Fruit fly (Drosophila melanogaster): Measurements from ENCODE around the gene rudhira.

rudhira gene

dm6 chrX:11798522-11798921 lies 18.2 kb upstream of the rudhira start:
- no peak for TF ChIP-seq cnc (optimal IDR thresholded peaks at IDR 0.05)
- TF ChIP-seq kay (GFP tag; ENCODE audit: borderline replicate concordance) = peak; percentile 60
- no peak for TF ChIP-seq CG11617 (GFP tag; optimal IDR thresholded peaks at IDR 0.05)
- no peak for TF ChIP-seq CG7101 (tag; optimal IDR thresholded peaks at IDR 0.05)
- no peak for TF ChIP-seq CG33017 (tag; optimal IDR thresholded peaks at IDR 0.05)

DNA sequence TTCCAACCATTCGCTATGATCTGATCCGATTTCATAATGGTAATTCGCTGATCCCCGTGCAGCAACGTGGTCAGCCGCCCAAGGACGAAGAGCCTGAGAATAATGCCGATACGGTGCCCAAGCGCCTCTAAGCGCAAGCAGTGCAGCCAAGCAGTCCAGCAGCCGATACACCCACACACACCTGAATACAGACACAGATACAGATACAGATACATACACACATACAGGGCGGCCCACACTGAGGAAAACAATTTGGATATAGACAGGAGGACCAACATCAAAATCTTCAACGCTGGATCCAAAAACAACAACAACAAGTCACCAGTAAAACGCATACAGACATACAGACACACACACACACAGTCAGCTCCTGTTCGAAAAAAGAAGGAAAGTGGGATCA lies 16.8 kb upstream of the rudhira start:
- no peak for TF ChIP-seq Mnt (GFP tag; optimal IDR thresholded peaks at IDR 0.05)
- no peak for TF ChIP-seq CG1620 (GFP tag; optimal IDR thresholded peaks at IDR 0.05)
- TF ChIP-seq Hr96 (GFP tag; optimal IDR thresholded peaks at IDR 0.05) = no peak
- no peak for TF ChIP-seq pad (GFP tag; optimal IDR thresholded peaks at IDR 0.05)
- no peak for TF ChIP-seq Crg-1 (GFP tag; optimal IDR thresholded peaks at IDR 0.05)
- no peak for TF ChIP-seq cic (GFP tag; optimal IDR thresholded peaks at IDR 0.05)
- no peak for TF ChIP-seq toe (GFP tag; optimal IDR thresholded peaks at IDR 0.05)
- TF ChIP-seq tj (GFP tag; optimal IDR thresholded peaks at IDR 0.05) = no peak
- TF ChIP-seq CG5204 (GFP tag; optimal IDR thresholded peaks at IDR 0.05) = no peak

DNA sequence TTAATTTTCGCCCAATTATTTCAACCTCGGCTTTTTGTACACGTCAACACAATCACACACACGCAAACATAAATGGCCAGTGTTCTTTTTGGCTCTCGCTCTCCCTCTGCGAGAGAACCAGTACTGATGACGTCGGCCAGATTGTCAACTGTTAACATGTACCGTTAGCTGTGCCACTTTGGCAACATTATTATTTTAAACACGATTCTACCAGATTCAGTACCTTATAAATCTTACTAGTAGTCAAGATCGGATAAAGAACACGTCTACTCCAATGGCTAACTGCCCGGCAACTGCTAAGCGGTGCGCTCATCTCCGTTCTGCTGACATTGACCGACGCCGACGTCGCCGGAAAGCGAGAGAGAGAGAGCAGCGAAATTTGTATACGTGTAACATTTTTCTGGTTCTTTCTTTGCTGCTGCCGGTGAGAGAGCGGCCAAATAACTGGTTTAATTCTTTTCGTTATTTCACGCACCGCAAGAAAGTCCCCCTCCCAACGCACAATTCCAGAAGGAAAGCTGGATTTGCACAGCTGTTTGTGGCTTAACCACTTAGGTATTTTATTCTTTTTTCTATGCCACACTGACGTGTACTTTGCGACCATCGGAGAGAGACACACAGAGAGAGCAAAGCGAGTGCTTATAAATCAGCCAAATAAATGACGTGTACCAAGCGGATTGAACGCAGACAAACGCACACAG lies 11.5 kb upstream of the rudhira start:
- TF ChIP-seq CG12768 (GFP tag; optimal IDR thresholded peaks at IDR 0.05) (peak; percentile 38), toe (GFP tag; optimal IDR thresholded peaks at IDR 0.05) (no peak), CG14711 (tag; optimal IDR thresholded peaks at IDR 0.05) (no peak), Clk (GFP tag; optimal IDR thresholded peaks at IDR 0.05) (no peak), CG7045 (GFP tag; optimal IDR thresholded peaks at IDR 0.05) (no peak), CG11617 (GFP tag; optimal IDR thresholded peaks at IDR 0.05) (no peak), Mnt (GFP tag; optimal IDR thresholded peaks at IDR 0.05) (no peak), Crg-1 (GFP tag; optimal IDR thresholded peaks at IDR 0.05) (no peak), tj (GFP tag; optimal IDR thresholded peaks at IDR 0.05) (peak; percentile 85), CG7101 (tag; optimal IDR thresholded peaks at IDR 0.05) (no peak), CG1620 (GFP tag; optimal IDR thresholded peaks at IDR 0.05) (no peak), ovo (GFP tag; optimal IDR thresholded peaks at IDR 0.05) (peak; percentile 61), bab1 (GFP tag; optimal IDR thresholded peaks at IDR 0.05) (no peak), cnc (optimal IDR thresholded peaks at IDR 0.05) (no peak), Hr96 (GFP tag; optimal IDR thresholded peaks at IDR 0.05) (no peak), cic (GFP tag; optimal IDR thresholded peaks at IDR 0.05) (peak; percentile 13), kay (GFP tag; ENCODE audit: borderline replicate concordance) (peak; percentile 62), CG5204 (GFP tag; optimal IDR thresholded peaks at IDR 0.05) (no peak), pad (GFP tag; optimal IDR thresholded peaks at IDR 0.05) (peak; percentile 11), CG33017 (tag; optimal IDR thresholded peaks at IDR 0.05) (no peak)

dm6 chrX:11806196-11806595 lies 10.5 kb upstream of the rudhira start:
- peak; percentile 42 for TF ChIP-seq CG12768 (GFP tag; optimal IDR thresholded peaks at IDR 0.05)
- TF ChIP-seq bab1 (GFP tag; optimal IDR thresholded peaks at IDR 0.05) = peak; percentile 37
- TF ChIP-seq cic (GFP tag; optimal IDR thresholded peaks at IDR 0.05) = peak; percentile 35
- peak; percentile 61 for TF ChIP-seq pad (GFP tag; optimal IDR thresholded peaks at IDR 0.05)
- TF ChIP-seq CG14711 (tag; optimal IDR thresholded peaks at IDR 0.05) = peak; percentile 48
- peak; percentile 66 for TF ChIP-seq CG7101 (tag; optimal IDR thresholded peaks at IDR 0.05)
- no peak for TF ChIP-seq Hr96 (GFP tag; optimal IDR thresholded peaks at IDR 0.05)
- peak; percentile 63 for TF ChIP-seq ovo (GFP tag; optimal IDR thresholded peaks at IDR 0.05)
- peak; percentile 76 for TF ChIP-seq Mnt (GFP tag; optimal IDR thresholded peaks at IDR 0.05)
- TF ChIP-seq CG7045 (GFP tag; optimal IDR thresholded peaks at IDR 0.05) = no peak
- peak; percentile 85 for TF ChIP-seq Crg-1 (GFP tag; optimal IDR thresholded peaks at IDR 0.05)
- TF ChIP-seq tj (GFP tag; optimal IDR thresholded peaks at IDR 0.05) = peak; percentile 50
- TF ChIP-seq Clk (GFP tag; optimal IDR thresholded peaks at IDR 0.05) = no peak
- TF ChIP-seq toe (GFP tag; optimal IDR thresholded peaks at IDR 0.05) = peak; percentile 1
- TF ChIP-seq CG5204 (GFP tag; optimal IDR thresholded peaks at IDR 0.05) = no peak
- peak; percentile 71 for TF ChIP-seq CG1620 (GFP tag; optimal IDR thresholded peaks at IDR 0.05)
- no peak for TF ChIP-seq CG11617 (GFP tag; optimal IDR thresholded peaks at IDR 0.05)
- no peak for TF ChIP-seq cnc (optimal IDR thresholded peaks at IDR 0.05)
- TF ChIP-seq kay (GFP tag; ENCODE audit: borderline replicate concordance) = peak; percentile 73
- TF ChIP-seq CG33017 (tag; optimal IDR thresholded peaks at IDR 0.05) = peak; percentile 7

DNA sequence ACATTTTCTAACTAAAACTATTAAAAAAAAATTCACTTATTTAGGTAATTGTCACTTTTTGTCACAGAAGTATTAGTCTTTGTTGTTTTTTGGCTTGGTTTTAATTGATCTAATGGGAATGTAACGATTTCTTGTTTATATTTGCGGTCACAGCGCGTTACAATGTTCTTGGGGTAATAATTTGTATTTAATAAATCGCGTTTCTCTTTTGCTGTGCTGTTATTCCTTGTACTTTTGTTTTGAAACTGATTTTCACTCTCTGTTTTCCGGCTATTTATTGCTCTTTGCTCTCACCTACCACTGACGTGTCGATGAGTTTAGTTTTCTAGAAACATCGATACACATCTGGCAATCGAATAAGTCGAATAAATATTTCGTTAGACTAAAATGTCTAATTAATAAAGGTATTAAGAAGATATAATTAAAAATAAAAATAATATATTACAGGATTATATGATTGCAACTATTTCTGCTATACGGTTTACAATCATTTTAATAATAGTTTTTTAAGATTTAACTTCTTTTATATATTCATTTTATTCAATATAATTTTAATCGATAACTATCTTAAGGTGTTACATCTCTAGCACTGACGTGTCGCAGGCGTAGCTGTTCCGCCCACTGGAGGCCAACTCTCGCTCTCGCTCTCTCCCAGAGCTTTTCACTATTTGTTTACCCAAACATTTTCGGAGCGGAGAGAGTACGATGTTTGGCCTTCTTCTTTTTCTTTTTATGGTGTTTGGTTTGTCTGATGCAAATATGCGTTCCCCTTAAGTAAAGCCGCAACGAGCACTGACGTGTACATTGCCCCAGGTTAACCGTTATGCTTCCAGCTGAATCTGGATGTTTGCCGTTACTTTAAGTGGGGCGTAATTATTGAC lies 9.6 kb upstream of the rudhira start, which contains the start of gene Hsc70-3:
Gene Hsc70-3, minus strand, starts transcription at position 251 of the 881 bp plus-strand sequence.
- TF ChIP-seq CG12768 (GFP tag; optimal IDR thresholded peaks at IDR 0.05) (peak; percentile 16), Crg-1 (GFP tag; optimal IDR thresholded peaks at IDR 0.05) (no peak), CG11617 (GFP tag; optimal IDR thresholded peaks at IDR 0.05) (peak; percentile 67), bab1 (GFP tag; optimal IDR thresholded peaks at IDR 0.05) (peak; percentile 54), Hr96 (GFP tag; optimal IDR thresholded peaks at IDR 0.05) (no peak), pad (GFP tag; optimal IDR thresholded peaks at IDR 0.05) (peak; percentile 99), Clk (GFP tag; optimal IDR thresholded peaks at IDR 0.05) (no peak), kay (GFP tag; ENCODE audit: borderline replicate concordance) (no peak), cic (GFP tag; optimal IDR thresholded peaks at IDR 0.05) (no peak), Mnt (GFP tag; optimal IDR thresholded peaks at IDR 0.05) (no peak), tj (GFP tag; optimal IDR thresholded peaks at IDR 0.05) (peak; percentile 37), cnc (optimal IDR thresholded peaks at IDR 0.05) (no peak), CG1620 (GFP tag; optimal IDR thresholded peaks at IDR 0.05) (no peak), toe (GFP tag; optimal IDR thresholded peaks at IDR 0.05) (no peak), CG14711 (tag; optimal IDR thresholded peaks at IDR 0.05) (peak; percentile 71), CG33017 (tag; optimal IDR thresholded peaks at IDR 0.05) (peak; percentile 52), CG7045 (GFP tag; optimal IDR thresholded peaks at IDR 0.05) (no peak), CG5204 (GFP tag; optimal IDR thresholded peaks at IDR 0.05) (no peak), ovo (GFP tag; optimal IDR thresholded peaks at IDR 0.05) (peak; percentile 97), CG7101 (tag; optimal IDR thresholded peaks at IDR 0.05) (peak; percentile 77)
